Fruit fly (Drosophila melanogaster): ENCODE data around the gene usp.

usp gene

DNA sequence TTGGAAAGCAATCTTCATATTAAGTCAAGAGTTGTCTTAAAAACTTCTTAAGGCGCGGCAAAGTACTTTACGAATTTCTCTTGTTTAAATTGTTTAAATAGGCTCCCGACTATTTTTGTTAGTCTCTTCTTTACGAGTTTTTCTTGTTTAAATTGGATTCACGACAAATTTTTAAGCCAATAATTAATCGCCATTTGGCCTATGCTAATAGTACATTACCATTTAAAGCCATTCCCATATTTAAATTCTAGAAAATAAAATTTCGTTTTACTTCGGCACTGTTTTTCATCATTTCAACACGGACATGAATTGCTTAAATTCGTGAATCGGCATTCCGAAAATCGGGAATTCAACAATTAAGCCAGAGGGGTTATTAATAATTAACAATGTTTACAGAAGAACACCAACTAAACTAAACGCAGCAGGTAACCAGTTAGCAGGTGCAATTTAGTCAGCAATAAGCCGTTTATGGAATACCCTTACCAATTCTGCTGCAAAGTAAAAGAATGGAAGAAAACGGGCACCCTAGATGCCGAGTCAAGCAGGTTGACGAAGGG is 32.6 kb downstream of the usp start:
- TF ChIP-seq sage (GFP tag; optimal IDR thresholded peaks at IDR 0.05) (no peak), Jra (GFP tag; optimal IDR thresholded peaks at IDR 0.05) (no peak), dl (GFP tag; optimal IDR thresholded peaks at IDR 0.05; ENCODE audit: insufficient read depth in 1 of 2, partially characterized antibody in 2 of 2) (no peak), brk (GFP tag; optimal IDR thresholded peaks at IDR 0.05) (no peak), CG9705 (GFP tag; optimal IDR thresholded peaks at IDR 0.05) (peak; percentile 33), Rel (GFP tag; optimal IDR thresholded peaks at IDR 0.05) (no peak), Rel (tag; optimal IDR thresholded peaks at IDR 0.05) (no peak), Dfd (GFP tag; optimal IDR thresholded peaks at IDR 0.05) (no peak), lola (GFP tag; optimal IDR thresholded peaks at IDR 0.05) (no peak), sv (GFP tag; optimal IDR thresholded peaks at IDR 0.05) (peak; percentile 63), tai (GFP tag; optimal IDR thresholded peaks at IDR 0.05) (no peak), jim (GFP tag; optimal IDR thresholded peaks at IDR 0.05) (no peak), foxo (GFP tag; optimal IDR thresholded peaks at IDR 0.05) (peak in 1 of 2 experiments; percentile 72), fru (GFP tag; optimal IDR thresholded peaks at IDR 0.05) (peak; percentile 62), pan (optimal IDR thresholded peaks at IDR 0.05) (no peak), Myc (optimal IDR thresholded peaks at IDR 0.05) (no peak), ey (GFP tag; optimal IDR thresholded peaks at IDR 0.05) (peak; percentile 60), Sp1 (GFP tag; optimal IDR thresholded peaks at IDR 0.05) (peak; percentile 73), OdsH (GFP tag; optimal IDR thresholded peaks at IDR 0.05) (peak; percentile 33), dmrt93B (GFP tag; optimal IDR thresholded peaks at IDR 0.05) (peak; percentile 50), Hr83 (GFP tag; optimal IDR thresholded peaks at IDR 0.05; ENCODE audit: poor library complexity, severe bottlenecking) (no peak), HLH106 (tag; optimal IDR thresholded peaks at IDR 0.05) (peak; percentile 69), CrebA (GFP tag; optimal IDR thresholded peaks at IDR 0.05; ENCODE audit: borderline replicate concordance) (no peak), Dif (GFP tag; optimal IDR thresholded peaks at IDR 0.05; ENCODE audit: partially characterized antibody) (no peak), Abd-B (GFP tag; optimal IDR thresholded peaks at IDR 0.05) (no peak), dsf (GFP tag; optimal IDR thresholded peaks at IDR 0.05; ENCODE audit: borderline replicate concordance) (no peak), Hr78 (GFP tag; optimal IDR thresholded peaks at IDR 0.05) (no peak), GATAd (GFP tag; optimal IDR thresholded peaks at IDR 0.05) (no peak), CG32264 (GFP tag; optimal IDR thresholded peaks at IDR 0.05) (no peak), usp (GFP tag; optimal IDR thresholded peaks at IDR 0.05) (no peak), psq (GFP tag; optimal IDR thresholded peaks at IDR 0.05) (no peak), N (GFP tag; optimal IDR thresholded peaks at IDR 0.05) (no peak), rgr (GFP tag; optimal IDR thresholded peaks at IDR 0.05) (peak; percentile 65), woc (GFP tag; optimal IDR thresholded peaks at IDR 0.05) (peak; percentile 18), Hnf4 (GFP tag; optimal IDR thresholded peaks at IDR 0.05) (peak; percentile 51), h (GFP tag; optimal IDR thresholded peaks at IDR 0.05) (peak; percentile 51), Mio (GFP tag; optimal IDR thresholded peaks at IDR 0.05) (no peak), Vsx2 (GFP tag; optimal IDR thresholded peaks at IDR 0.05; ENCODE audit: partially characterized antibody) (no peak), br (GFP tag; optimal IDR thresholded peaks at IDR 0.05) (peak; percentile 57)

DNA sequence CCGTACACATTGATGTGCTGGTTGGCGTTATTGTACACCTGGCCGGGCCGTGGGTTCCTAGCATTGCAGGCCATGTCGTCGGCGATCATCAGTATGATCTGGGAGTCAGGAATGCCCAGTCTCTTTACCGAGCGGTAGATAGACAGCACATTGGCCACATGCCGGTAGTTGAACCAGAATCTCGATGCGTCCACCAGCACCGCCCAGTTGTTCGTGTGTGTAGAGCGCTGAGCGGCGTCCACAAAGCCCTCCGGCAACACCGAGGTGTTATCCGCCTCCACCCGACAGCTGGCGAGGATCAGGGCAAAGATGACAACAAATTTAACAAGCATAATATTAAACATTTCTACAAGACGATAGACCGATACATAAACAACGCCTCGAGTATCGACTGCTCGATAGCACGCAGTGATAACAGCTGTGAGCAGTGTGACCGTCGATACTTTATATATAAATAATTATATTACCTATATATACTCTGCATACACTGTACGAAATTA is 33.1 kb downstream of the usp start, which contains the start of gene PIG-K:
PIG-K (minus strand) TSS at position 412 of the 500 bp plus-strand sequence.
- TF ChIP-seq sage (GFP tag; optimal IDR thresholded peaks at IDR 0.05): no peak

dm6 chrX:2005840-2006239 is 36.3 kb downstream of the usp start:
- TF ChIP-seq br (GFP tag; optimal IDR thresholded peaks at IDR 0.05) (peak; percentile 23), Jra (GFP tag; optimal IDR thresholded peaks at IDR 0.05) (no peak), HLH106 (tag; optimal IDR thresholded peaks at IDR 0.05) (peak; percentile 41), Rel (GFP tag; optimal IDR thresholded peaks at IDR 0.05) (no peak), Rel (tag; optimal IDR thresholded peaks at IDR 0.05) (peak; percentile 31), Dfd (GFP tag; optimal IDR thresholded peaks at IDR 0.05) (no peak), ey (GFP tag; optimal IDR thresholded peaks at IDR 0.05) (no peak), rgr (GFP tag; optimal IDR thresholded peaks at IDR 0.05) (peak; percentile 63), Myc (optimal IDR thresholded peaks at IDR 0.05) (no peak), h (GFP tag; optimal IDR thresholded peaks at IDR 0.05) (peak; percentile 11), CG9705 (GFP tag; optimal IDR thresholded peaks at IDR 0.05) (peak; percentile 66), GATAd (GFP tag; optimal IDR thresholded peaks at IDR 0.05) (no peak), Hr83 (GFP tag; optimal IDR thresholded peaks at IDR 0.05; ENCODE audit: poor library complexity, severe bottlenecking) (peak; percentile 47), fru (GFP tag; optimal IDR thresholded peaks at IDR 0.05) (no peak), foxo (GFP tag; optimal IDR thresholded peaks at IDR 0.05) (peak in 1 of 2 experiments; percentile 33), sage (GFP tag; optimal IDR thresholded peaks at IDR 0.05) (no peak), Abd-B (GFP tag; optimal IDR thresholded peaks at IDR 0.05) (no peak), Hnf4 (GFP tag; optimal IDR thresholded peaks at IDR 0.05) (no peak), usp (GFP tag; optimal IDR thresholded peaks at IDR 0.05) (no peak), CrebA (GFP tag; optimal IDR thresholded peaks at IDR 0.05; ENCODE audit: borderline replicate concordance) (no peak), dmrt93B (GFP tag; optimal IDR thresholded peaks at IDR 0.05) (peak; percentile 42), Sp1 (GFP tag; optimal IDR thresholded peaks at IDR 0.05) (peak; percentile 34), OdsH (GFP tag; optimal IDR thresholded peaks at IDR 0.05) (peak; percentile 15), psq (GFP tag; optimal IDR thresholded peaks at IDR 0.05) (no peak)
